Worm (Caenorhabditis elegans): ENCODE results near the gene T07A5.1.

T07A5.1 gene

ce11 chrIII:10328565-10329541, 22.9 kb upstream of the T07A5.1 start:
- TF ChIP-seq pha-4 (tag; optimal IDR thresholded peaks at IDR 0.05) (peak; percentile 34), nhr-11 (tag; optimal IDR thresholded peaks at IDR 0.05) (no peak), nhr-77 (tag; optimal IDR thresholded peaks at IDR 0.05) (no peak), snpc-4 (tag; optimal IDR thresholded peaks at IDR 0.05) (no peak), unc-62 (GFP tag; optimal IDR thresholded peaks at IDR 0.05) (no peak), fos-1 (tag; optimal IDR thresholded peaks at IDR 0.05) (peak; percentile 46), jun-1 (tag; optimal IDR thresholded peaks at IDR 0.05) (peak; percentile 34), nhr-67 (tag; optimal IDR thresholded peaks at IDR 0.05) (no peak), nhr-28 (tag; optimal IDR thresholded peaks at IDR 0.05) (no peak), ceh-82 (tag; optimal IDR thresholded peaks at IDR 0.05) (no peak), daf-12 (tag; optimal IDR thresholded peaks at IDR 0.05) (no peak), unc-39 (tag; optimal IDR thresholded peaks at IDR 0.05) (no peak), nhr-23 (tag; optimal IDR thresholded peaks at IDR 0.05) (peak; percentile 24), R02D3.7 (tag; optimal IDR thresholded peaks at IDR 0.05) (no peak), ztf-11 (tag; optimal IDR thresholded peaks at IDR 0.05) (no peak), ZK546.5 (tag; optimal IDR thresholded peaks at IDR 0.05) (no peak), pqm-1 (tag; optimal IDR thresholded peaks at IDR 0.05) (peak; percentile 24)

ce11 chrIII:10326327-10326726, 20.3 kb upstream of the T07A5.1 start:
- TF ChIP-seq nhr-76 (tag; optimal IDR thresholded peaks at IDR 0.05) (no peak), eor-1 (tag; optimal IDR thresholded peaks at IDR 0.05) (no peak), snpc-4 (tag; optimal IDR thresholded peaks at IDR 0.05) (no peak), ama-1 (optimal IDR thresholded peaks at IDR 0.05) (no peak), mml-1 (tag; optimal IDR thresholded peaks at IDR 0.05) (no peak), skn-1 (tag; optimal IDR thresholded peaks at IDR 0.05) (no peak), ceh-9 (tag; optimal IDR thresholded peaks at IDR 0.05) (no peak), unc-62 (GFP tag; optimal IDR thresholded peaks at IDR 0.05) (no peak), ceh-16 (tag; optimal IDR thresholded peaks at IDR 0.05) (no peak), R02D3.7 (tag; optimal IDR thresholded peaks at IDR 0.05) (no peak), zag-1 (tag; optimal IDR thresholded peaks at IDR 0.05) (no peak), nhr-43 (tag; optimal IDR thresholded peaks at IDR 0.05; ENCODE audit: poor library complexity, severe bottlenecking) (no peak)

- TF ChIP-seq nhr-23 (tag; optimal IDR thresholded peaks at IDR 0.05) (no peak), snpc-4 (tag; optimal IDR thresholded peaks at IDR 0.05) (no peak), nhr-25 (tag; optimal IDR thresholded peaks at IDR 0.05) (no peak), nfya-1 (tag; optimal IDR thresholded peaks at IDR 0.05; ENCODE audit: insufficient read depth) (no peak), elt-3 (tag; optimal IDR thresholded peaks at IDR 0.05) (no peak), lin-39 (tag; optimal IDR thresholded peaks at IDR 0.05) (no peak), eor-1 (tag; optimal IDR thresholded peaks at IDR 0.05) (no peak), hmg-11 (tag; optimal IDR thresholded peaks at IDR 0.05) (no peak), pha-4 (tag; optimal IDR thresholded peaks at IDR 0.05) (no peak), fos-1 (tag; optimal IDR thresholded peaks at IDR 0.05) (no peak), nhr-67 (tag; optimal IDR thresholded peaks at IDR 0.05) (no peak), egl-5 (tag; optimal IDR thresholded peaks at IDR 0.05) (no peak), nhr-12 (tag; optimal IDR thresholded peaks at IDR 0.05) (no peak), nhr-77 (tag; optimal IDR thresholded peaks at IDR 0.05) (no peak), tbx-2 (tag; optimal IDR thresholded peaks at IDR 0.05) (no peak), ceh-28 (tag; optimal IDR thresholded peaks at IDR 0.05) (no peak)
Observed at ce11 chrIII:10320788-10321187, 14.8 kb upstream of the T07A5.1 start, which contains the start of gene sas-7. TSS of gene sas-7 (plus strand) at chrIII:10321019.

- TF ChIP-seq pha-4 (tag; optimal IDR thresholded peaks at IDR 0.05) (peak; percentile 80), nfya-1 (tag; optimal IDR thresholded peaks at IDR 0.05; ENCODE audit: insufficient read depth) (peak; percentile 86), mml-1 (tag; optimal IDR thresholded peaks at IDR 0.05) (no peak), nhr-25 (tag; optimal IDR thresholded peaks at IDR 0.05) (peak; percentile 12), ceh-28 (tag; optimal IDR thresholded peaks at IDR 0.05) (peak; percentile 88), nhr-23 (tag; optimal IDR thresholded peaks at IDR 0.05) (peak; percentile 56), lin-39 (tag; optimal IDR thresholded peaks at IDR 0.05) (peak; percentile 79), egl-5 (tag; optimal IDR thresholded peaks at IDR 0.05) (peak; percentile 37), hmg-11 (tag; optimal IDR thresholded peaks at IDR 0.05) (peak; percentile 88), ZK546.5 (tag; optimal IDR thresholded peaks at IDR 0.05) (no peak), snpc-4 (tag; optimal IDR thresholded peaks at IDR 0.05) (peak; percentile 28), nhr-28 (tag; optimal IDR thresholded peaks at IDR 0.05) (no peak), lin-15B (tag; optimal IDR thresholded peaks at IDR 0.05) (peak; percentile 86), elt-2 (tag; optimal IDR thresholded peaks at IDR 0.05) (peak; percentile 7)
Observed at ce11 chrIII:10318755-10319154, 12.8 kb upstream of the T07A5.1 start, which contains the start of gene unc-69. TSS of gene unc-69 (plus strand) at chrIII:10318939.

Measured in whole organism, L3 larva.